Worm (Caenorhabditis elegans): ENCODE data around the gene F01D5.2.

DNA sequence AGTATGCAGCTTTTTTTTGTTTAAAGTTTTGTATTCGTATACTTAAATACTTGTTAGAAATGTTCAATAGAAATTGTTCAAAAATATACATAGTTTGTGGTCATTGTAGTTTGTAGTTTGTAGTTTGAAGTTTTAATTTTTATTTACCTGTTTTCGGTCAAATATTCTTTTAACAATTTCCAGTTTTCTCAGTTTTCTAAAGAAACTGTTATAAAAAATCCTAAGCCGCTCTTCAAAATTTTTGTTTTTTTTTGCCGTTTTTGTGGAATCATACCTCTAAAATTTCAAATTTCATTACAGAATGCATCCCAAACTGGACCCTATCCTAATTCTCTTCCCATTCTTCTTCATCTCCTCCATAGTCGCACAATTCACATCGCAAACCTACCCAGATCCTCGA, 7.3 kb upstream of the F01D5.2 start, which contains the start of gene F01D5.6:
- TF ChIP-seq mdl-1 (tag; optimal IDR thresholded peaks at IDR 0.05) (no peak), R02D3.7 (tag; optimal IDR thresholded peaks at IDR 0.05) (no peak), elt-1 (tag; optimal IDR thresholded peaks at IDR 0.05) (no peak)

Data from whole organism, L2 larva.